Fruit fly (Drosophila melanogaster) whole organism, wandering third instar larva: ENCODE measurements around the gene Rpt4R.

Experiments
- CG9705 ChIP-seq: fragments of 200-800 bp; sonication (Bioruptor generic); optimal IDR thresholded peaks from 2 replicates; lab custom pipeline; 2018; ENCODE audit warnings: missing biosample characterization, mild to moderate bottlenecking, missing genetic modification characterization
- Dif ChIP-seq: fragments of 200-275, 200-300 bp; sonication (Bioruptor generic); optimal IDR thresholded peaks from 2 replicates; lab custom pipeline; 2018; ENCODE audit warnings: missing biosample characterization, missing genetic modification characterization; ENCODE audit not compliant: partially characterized antibody
- GATAd ChIP-seq: sonication (Bioruptor generic); optimal IDR thresholded peaks from 2 replicates; lab custom pipeline; 2016; ENCODE audit warnings: missing biosample characterization, missing genetic modification characterization
- Hr83 ChIP-seq: fragments of 200-300 bp; sonication (Bioruptor generic); optimal IDR thresholded peaks from 2 replicates; lab custom pipeline; 2016; ENCODE audit warnings: missing biosample characterization, mild to moderate bottlenecking, missing genetic modification characterization, moderate library complexity; ENCODE audit not compliant: poor library complexity, severe bottlenecking
- N ChIP-seq: fragments of >200 bp; optimal IDR thresholded peaks from 2 replicates; lab custom pipeline; 2018; ENCODE audit warnings: missing biosample characterization, missing external identifiers, missing genetic modification characterization
- Sp1 ChIP-seq: fragments of 200-800 bp; sonication (Bioruptor generic); optimal IDR thresholded peaks from 3 replicates; lab custom pipeline; 2019; ENCODE audit warnings: missing biosample characterization, mild to moderate bottlenecking, missing genetic modification characterization, moderate library complexity
- Vsx2 ChIP-seq: fragments of 200-300, 225-300 bp; sonication (Bioruptor generic); optimal IDR thresholded peaks from 2 replicates; lab custom pipeline; 2018; ENCODE audit warnings: missing biosample characterization, missing genetic modification characterization; ENCODE audit not compliant: partially characterized antibody
- br ChIP-seq: fragments of 200-800 bp; sonication (Bioruptor generic); optimal IDR thresholded peaks from 2 replicates; lab custom pipeline; 2016; ENCODE audit warnings: missing biosample characterization, missing genetic modification characterization
- brk ChIP-seq: fragments of 200-800 bp; sonication (Bioruptor generic); optimal IDR thresholded peaks from 2 replicates; lab custom pipeline; 2016; ENCODE audit warnings: missing biosample characterization, mild to moderate bottlenecking, missing genetic modification characterization
- ey ChIP-seq: fragments of 200-800 bp; sonication (Bioruptor generic); optimal IDR thresholded peaks from 2 replicates; lab custom pipeline; 2016; ENCODE audit warnings: missing biosample characterization, missing genetic modification characterization
- fru ChIP-seq: fragments of 200-800 bp; sonication (Bioruptor generic); optimal IDR thresholded peaks from 3 replicates; lab custom pipeline; 2016; ENCODE audit warnings: missing biosample characterization, mild to moderate bottlenecking, missing genetic modification characterization
- h ChIP-seq: fragments of 200-800 bp; sonication (Bioruptor generic); optimal IDR thresholded peaks from 3 replicates; lab custom pipeline; 2016; ENCODE audit warnings: missing biosample characterization, mild to moderate bottlenecking, missing genetic modification characterization
- psq ChIP-seq: fragments of 200-800 bp; sonication (Bioruptor generic); optimal IDR thresholded peaks from 3 replicates; lab custom pipeline; 2017; ENCODE audit warnings: missing biosample characterization, mild to moderate bottlenecking, missing genetic modification characterization, moderate library complexity
- woc ChIP-seq: sonication (Bioruptor generic); optimal IDR thresholded peaks from 2 replicates; lab custom pipeline; 2016; ENCODE audit warnings: missing biosample characterization, mild to moderate bottlenecking, missing genetic modification characterization

DNA sequence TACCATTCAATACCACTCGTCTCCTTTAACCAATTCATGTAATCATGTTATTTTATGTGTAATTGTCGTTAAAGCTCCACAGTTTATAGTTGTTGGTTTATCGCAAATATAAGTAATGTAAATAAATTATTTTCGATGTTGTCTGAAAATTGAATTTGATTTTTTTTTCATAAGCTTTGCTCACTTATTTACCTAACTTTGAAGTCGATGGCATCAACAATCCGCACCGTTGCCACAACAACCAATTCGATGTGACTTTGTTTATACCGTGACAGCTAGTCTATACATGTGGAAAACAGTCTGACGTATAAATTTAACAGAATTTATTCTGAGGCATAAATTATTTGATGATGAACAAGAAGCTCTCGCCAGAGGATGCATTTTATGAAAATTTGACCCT is 48.7 kb downstream of the Rpt4R start, which contains the start of gene CG6931:
- TF ChIP-seq brk (GFP tag; lab: Kevin White, UChicago) (no peak), h (GFP tag; lab: Kevin White, UChicago) (no peak), Dif (GFP tag; lab: Kevin White, UChicago) (no peak), ey (GFP tag; lab: Kevin White, UChicago) (no peak), psq (GFP tag; lab: Kevin White, UChicago) (no peak), Vsx2 (GFP tag; lab: Kevin White, UChicago) (no peak), GATAd (GFP tag; lab: Kevin White, UChicago) (no peak), N (GFP tag; lab: Kevin White, UChicago) (no peak), Hr83 (GFP tag; lab: Kevin White, UChicago) (no peak), br (no peak), CG9705 (GFP tag; lab: Kevin White, UChicago) (no peak), woc (no peak), fru (GFP tag; lab: Kevin White, UChicago) (no peak), Sp1 (GFP tag; lab: Kevin White, UChicago) (no peak)
